Worm (Caenorhabditis elegans): ENCODE results near the gene F41G4.13.

DNA sequence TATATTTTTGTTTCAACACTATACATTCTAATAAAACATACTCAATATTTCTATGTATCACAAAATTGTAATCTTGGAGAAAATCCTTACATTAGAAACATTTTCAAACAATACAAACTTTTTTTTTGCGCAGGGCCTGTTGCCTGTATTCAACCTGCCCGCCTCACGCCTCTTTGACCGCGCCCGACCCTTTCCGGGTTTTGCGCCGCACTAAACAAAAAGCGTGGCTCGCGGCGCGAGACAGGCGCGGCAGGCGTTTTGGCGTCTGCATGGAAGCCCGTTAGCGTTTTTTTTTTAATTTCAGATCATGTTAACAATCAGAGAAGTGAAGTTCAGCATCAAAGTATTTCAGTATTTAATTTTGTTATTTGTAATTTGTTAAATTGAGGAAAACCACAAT, 8.3 kb upstream of the F41G4.13 start:
- TF ChIP-seq med-1 (GFP tag; optimal IDR thresholded peaks at IDR 0.05; ENCODE audit: insufficient read depth) (no peak), flt-1 (GFP tag; IDR thresholded peaks at IDR 0.05) (no peak), ref-1 (GFP tag; conservative IDR thresholded peaks at IDR 0.05) (no peak), tab-1 (GFP tag; IDR thresholded peaks at IDR 0.05) (no peak), T22C8.4 (GFP tag; IDR thresholded peaks at IDR 0.05) (no peak), klf-2 (GFP tag; conservative IDR thresholded peaks at IDR 0.05) (no peak), cog-1 (tag; optimal IDR thresholded peaks at IDR 0.05) (no peak)
